Fruit fly (Drosophila melanogaster): ENCODE results near the gene CG8064.

CG8064 gene

dm6 chr3R:18255281-18255680 lies 28.2 kb upstream of the CG8064 start, which contains the start of the genes Ada2a, Polr2D, Tgs1 and moi (continued):
- peak; percentile 10 for TF ChIP-seq CG3995 (GFP tag; optimal IDR thresholded peaks at IDR 0.05)
- no peak for TF ChIP-seq CG11456 (GFP tag; IDR thresholded peaks at IDR 0.05)

- TF ChIP-seq CG4730 (GFP tag; IDR thresholded peaks at IDR 0.05) (no peak), CG13424 (tag; optimal IDR thresholded peaks at IDR 0.05) (no peak), nerfin-1 (tag; optimal IDR thresholded peaks at IDR 0.05) (peak; percentile 53), gsb-n (tag; optimal IDR thresholded peaks at IDR 0.05) (peak; percentile 71), pros (GFP tag; optimal IDR thresholded peaks at IDR 0.05) (peak; percentile 40), Hand (GFP tag; optimal IDR thresholded peaks at IDR 0.05) (no peak)
Measured at dm6 chr3R:18260016-18260415, 23.4 kb upstream of the CG8064 start.

dm6 chr3R:18261602-18262001 lies 21.9 kb upstream of the CG8064 start:
- TF ChIP-seq vnd (GFP tag; IDR thresholded peaks at IDR 0.05; ENCODE audit: partially characterized antibody) (no peak), Trl (optimal IDR thresholded peaks at IDR 0.05) (peak in 1 of 2 experiments; percentile 3), Trl (GFP tag; optimal IDR thresholded peaks at IDR 0.05) (no peak), insv (GFP tag; optimal IDR thresholded peaks at IDR 0.05) (no peak), toy (GFP tag; IDR thresholded peaks at IDR 0.05) (no peak), dimm (GFP tag; IDR thresholded peaks at IDR 0.05) (peak; percentile 21; the same call in 1 of the 2 replicates), Hr51 (GFP tag; optimal IDR thresholded peaks at IDR 0.05) (no peak), nerfin-1 (tag; optimal IDR thresholded peaks at IDR 0.05) (peak; percentile 18), pros (GFP tag; optimal IDR thresholded peaks at IDR 0.05) (peak; percentile 53), CG4360 (GFP tag; IDR thresholded peaks at IDR 0.05) (peak; percentile 51; the same call in 1 of the 2 replicates), seq (GFP tag; IDR thresholded peaks at IDR 0.05) (no peak), ems (GFP tag; optimal IDR thresholded peaks at IDR 0.05) (no peak), trh (GFP tag; optimal IDR thresholded peaks at IDR 0.05) (no peak), CG8924 (tag; optimal IDR thresholded peaks at IDR 0.05) (no peak), CG15696 (tag; optimal IDR thresholded peaks at IDR 0.05) (no peak), sim (GFP tag; IDR thresholded peaks at IDR 0.05) (no peak), CG16813 (GFP tag; IDR thresholded peaks at IDR 0.05; ENCODE audit: partially characterized antibody) (0 out of 3 replicates have a peak, but pooled peaks have one; percentile 35), btn (GFP tag; optimal IDR thresholded peaks at IDR 0.05) (no peak), eve (GFP tag; optimal IDR thresholded peaks at IDR 0.05) (no peak), Myb (GFP tag; optimal IDR thresholded peaks at IDR 0.05) (no peak), wdn (GFP tag; IDR thresholded peaks at IDR 0.05) (no peak), CG14441 (GFP tag; IDR thresholded peaks at IDR 0.05) (no peak), CG6813 (GFP tag; optimal IDR thresholded peaks at IDR 0.05) (no peak), CG15011 (GFP tag; optimal IDR thresholded peaks at IDR 0.05) (no peak), crol (GFP tag; IDR thresholded peaks at IDR 0.05) (peak; percentile 54), yki (optimal IDR thresholded peaks at IDR 0.05) (no peak), CG3163 (GFP tag; optimal IDR thresholded peaks at IDR 0.05) (no peak), CG13775 (GFP tag; optimal IDR thresholded peaks at IDR 0.05) (no peak), CG15479 (GFP tag; optimal IDR thresholded peaks at IDR 0.05) (no peak), CG17612 (GFP tag; IDR thresholded peaks at IDR 0.05) (no peak), Sox102F (GFP tag; optimal IDR thresholded peaks at IDR 0.05) (no peak), Xrp1 (GFP tag; IDR thresholded peaks at IDR 0.05) (0 out of 2 replicates have a peak, but pooled peaks have one; percentile 3), CG1792 (GFP tag; optimal IDR thresholded peaks at IDR 0.05) (no peak)

Data from whole organism, embryonic.